Fruit fly (Drosophila melanogaster): ENCODE data around the gene srw.

srw gene

dm6 chr3L:4233603-4234277, 49.5 kb downstream of the srw start (continued):
- TF ChIP-seq Sox102F (GFP tag; optimal IDR thresholded peaks at IDR 0.05) (no peak), CG10631 (GFP tag; optimal IDR thresholded peaks at IDR 0.05) (no peak), achi (GFP tag; optimal IDR thresholded peaks at IDR 0.05) (no peak)
